Fruit fly (Drosophila melanogaster) whole organism: ENCODE data around the gene RhoGAP92B.

ENCODE experiments used
- CG8478 ChIP-seq: fragments of >200 bp; optimal IDR thresholded peaks from 2 replicates; lab custom pipeline; 2018; ENCODE audit warnings: inconsistent platforms
- pan ChIP-seq: fragments of >200 bp; optimal IDR thresholded peaks from 2 replicates; lab custom pipeline; 2017
- psq ChIP-seq: fragments of >200 bp; optimal IDR thresholded peaks from 2 replicates; lab custom pipeline; 2017
- usp ChIP-seq: fragments of >200 bp; optimal IDR thresholded peaks from 2 replicates; lab custom pipeline; 2017; ENCODE audit warnings: missing biosample characterization, missing genetic modification characterization, mixed read lengths

- TF ChIP-seq psq (lab: Kevin White, UChicago) (no peak), usp (GFP tag; lab: Kevin White, UChicago) (no peak), CG8478 (lab: Kevin White, UChicago) (no peak), pan (lab: Kevin White, UChicago) (no peak)
Measured at dm6 chr3R:19918207-19918606, 13.2 kb downstream of the RhoGAP92B start, which contains the start of gene CG4770.
